Fruit fly (Drosophila melanogaster) whole organism, embryonic: ENCODE measurements around the gene Lst8.

Experiments
- C15 ChIP-seq: fragments of 200-800 bp; sonication (Bioruptor generic); IDR thresholded peaks from 3 replicates; pipeline ENCODE4 v1.3.6; 2022; ENCODE audit warnings: missing biosample characterization, missing genetic modification characterization
- CG15479 ChIP-seq: fragments of 200-800 bp; sonication (Bioruptor generic); optimal IDR thresholded peaks from 3 replicates; lab custom pipeline; 2019; ENCODE audit warnings: missing biosample characterization, mild to moderate bottlenecking, missing genetic modification characterization, moderate library complexity
- CG18011 ChIP-seq: fragments of 200-800 bp; sonication (Bioruptor generic); optimal IDR thresholded peaks from 2 replicates; lab custom pipeline; 2017; ENCODE audit warnings: missing biosample characterization, missing genetic modification characterization, mild to moderate bottlenecking, moderate library complexity, missing genotype
- CG2199 ChIP-seq: fragments of 200-800 bp; sonication (Bioruptor generic); IDR thresholded peaks from 3 replicates; pipeline ENCODE4 v1.3.6; 2022; ENCODE audit warnings: missing biosample characterization, missing genetic modification characterization
- CG31224 ChIP-seq: fragments of 200-800 bp; sonication (Bioruptor generic); IDR thresholded peaks from 2 replicates; pipeline ENCODE4 v1.3.6; 2022; ENCODE audit warnings: missing biosample characterization, missing genetic modification characterization
- Dip2 ChIP-seq: fragments of 200-800 bp; sonication (Bioruptor generic); IDR thresholded peaks from 2 replicates; pipeline ENCODE4 v1.3.6; 2022; ENCODE audit warnings: missing biosample characterization, missing genetic modification characterization
- Mes4 ChIP-seq: fragments of 200-800 bp; sonication (Bioruptor generic); optimal IDR thresholded peaks from 2 replicates; lab custom pipeline; 2016; ENCODE audit warnings: missing biosample characterization, missing genetic modification characterization
- grau ChIP-seq: fragments of 200-800 bp; optimal IDR thresholded peaks from 3 replicates; lab custom pipeline; 2019; ENCODE audit warnings: missing biosample characterization, mild to moderate bottlenecking, missing genetic modification characterization, moderate library complexity

dm6 chrX:9636835-9637234 is 31.1 kb upstream of the Lst8 start:
- TF ChIP-seq CG2199 (no peak), CG18011 (no peak), Dip2 (GFP tag; lab: Robert Waterston, UW) (no peak), grau (tag; lab: Kevin White, UChicago) (no peak), Mes4 (GFP tag; lab: Kevin White, UChicago) (no peak), CG15479 (no peak), C15 (GFP tag; lab: Robert Waterston, UW) (no peak), CG31224 (GFP tag; lab: Robert Waterston, UW) (no peak)
